Worm (Caenorhabditis elegans) whole organism, young adult: ENCODE results near the gene smg-9.

Experiments
- B0019.2 ChIP-seq: fragments of 200-800 bp; sonication (Bioruptor generic); conservative IDR thresholded peaks from 2 replicates; pipeline ENCODE4 v1.3.6; 2022; ENCODE audit warnings: missing genetic modification reagents, missing genetic modification characterization, missing compliant biosample characterization
- B0336.3 ChIP-seq: fragments of 200-800 bp; sonication (Bioruptor generic); IDR thresholded peaks from 2 replicates; pipeline ENCODE4 v1.3.6; 2022; ENCODE audit warnings: missing genetic modification characterization, missing compliant biosample characterization
- D2030.7 ChIP-seq: fragments of 200-800 bp; sonication (Bioruptor generic); IDR thresholded peaks from 2 replicates; pipeline ENCODE4 v1.3.6; 2022; ENCODE audit warnings: missing genetic modification reagents, missing genetic modification characterization, missing compliant biosample characterization
- F33H1.4 ChIP-seq: fragments of 200-800 bp; sonication (Bioruptor generic); IDR thresholded peaks from 2 replicates; pipeline ENCODE4 v1.3.6; 2022; ENCODE audit warnings: missing genetic modification reagents, missing genetic modification characterization, missing compliant biosample characterization
- F55B11.4 ChIP-seq: sonication (generic microtip); optimal IDR thresholded peaks from 2 replicates; lab custom pipeline; 2016; ENCODE audit warnings: missing compliant biosample characterization, missing genetic modification characterization, borderline replicate concordance; ENCODE audit not compliant: insufficient read depth
- F57C9.4 ChIP-seq: sonication (generic microtip); optimal IDR thresholded peaks from 2 replicates; lab custom pipeline; 2017; ENCODE audit warnings: mild to moderate bottlenecking, missing genetic modification characterization, missing compliant biosample characterization
- K11D2.4 ChIP-seq: fragments of 200-800 bp; sonication (Bioruptor generic); IDR thresholded peaks from 2 replicates; pipeline ENCODE4 v1.3.6; 2022; ENCODE audit warnings: missing genetic modification reagents, missing genetic modification characterization, missing compliant biosample characterization
- ama-1 ChIP-seq, 3 experiments: fragments of 150-350 bp in 1 of 3; sonication (generic microtip) in 2 of 3; optimal IDR thresholded peaks; 2 replicates each; lab custom pipeline; 2014 to 2018; ENCODE audit warnings: missing biosample characterization in 2 of 3, missing genetic modification characterization in 2 of 3, missing genetic modification reagents in 2 of 3
- athp-1 ChIP-seq: sonication (generic microtip); optimal IDR thresholded peaks from 2 replicates; lab custom pipeline; 2017; ENCODE audit warnings: mild to moderate bottlenecking, missing genetic modification characterization, missing compliant biosample characterization
- attf-3 ChIP-seq: fragments of 200-800 bp; sonication (Bioruptor generic); conservative IDR thresholded peaks from 2 replicates; pipeline ENCODE4 v1.3.6; 2022; ENCODE audit warnings: missing genetic modification reagents, missing genetic modification characterization, missing compliant biosample characterization
- attf-6 ChIP-seq: fragments of 200-800 bp; sonication (Bioruptor generic); IDR thresholded peaks from 2 replicates; pipeline ENCODE4 v1.3.6; 2022; ENCODE audit warnings: missing genetic modification reagents, missing genetic modification characterization, missing compliant biosample characterization
- cebp-1 ChIP-seq, 2 experiments: fragments of 200-800 bp in 1 of 2; sonication (Bioruptor generic) in 1 of 2; sonication (generic microtip) in 1 of 2; IDR thresholded peaks in 1 of 2; optimal IDR thresholded peaks in 1 of 2; 2 replicates each; pipeline versions ENCODE4 v1.3.6 to Lab custom; 2017 to 2022; ENCODE audit warnings: missing compliant biosample characterization in 2 of 2, missing genetic modification characterization in 2 of 2, mild to moderate bottlenecking in 1 of 2, missing genetic modification reagents in 1 of 2, moderate library complexity in 1 of 2
- ceh-40 ChIP-seq: fragments of 200-800 bp; sonication (Bioruptor generic); IDR thresholded peaks from 2 replicates; pipeline ENCODE4 v1.3.6; 2022; ENCODE audit warnings: missing genetic modification characterization, missing compliant biosample characterization
- dpl-1 ChIP-seq: fragments of 150-350 bp; optimal IDR thresholded peaks from 2 replicates; lab custom pipeline; 2014; ENCODE audit warnings: missing biosample characterization, missing genetic modification reagents, missing genetic modification characterization
- efl-1 ChIP-seq: fragments of 150-350 bp; optimal IDR thresholded peaks from 2 replicates; lab custom pipeline; 2014; ENCODE audit warnings: missing biosample characterization, missing genetic modification reagents, missing genetic modification characterization
- egl-18 ChIP-seq: fragments of 200-800 bp; sonication (Bioruptor generic); IDR thresholded peaks from 2 replicates; pipeline ENCODE4 v1.3.6; 2022; ENCODE audit warnings: missing genetic modification reagents, missing genetic modification characterization, missing compliant biosample characterization
- ekl-4 ChIP-seq: fragments of 200-800 bp; sonication (Bioruptor generic); IDR thresholded peaks from 2 replicates; pipeline ENCODE4 v1.3.6; 2022; ENCODE audit warnings: missing genetic modification reagents, missing genetic modification characterization, missing compliant biosample characterization
- him-1 ChIP-seq: sonication (generic microtip); optimal IDR thresholded peaks from 2 replicates; lab custom pipeline; 2016; ENCODE audit warnings: missing genotype, missing genetic modification reagents, missing genetic modification characterization, missing compliant biosample characterization
- hmg-1.2 ChIP-seq: fragments of 200-800 bp; sonication (Bioruptor generic); IDR thresholded peaks from 2 replicates; pipeline ENCODE4 v1.3.6; 2022; ENCODE audit warnings: missing genetic modification reagents, missing genetic modification characterization, missing compliant biosample characterization
- hrde-1 ChIP-seq: sonication (generic microtip); optimal IDR thresholded peaks from 2 replicates; lab custom pipeline; 2016; ENCODE audit warnings: missing genetic modification characterization, mild to moderate bottlenecking, missing compliant biosample characterization, moderate library complexity, missing genotype, missing genetic modification reagents, borderline replicate concordance
- let-607 ChIP-seq, 2 experiments: fragments of 200-800 bp in 1 of 2; sonication (Bioruptor generic) in 1 of 2; sonication (generic microtip) in 1 of 2; optimal IDR thresholded peaks; 2 replicates each; lab custom pipeline; 2016 to 2018; ENCODE audit warnings: mild to moderate bottlenecking in 2 of 2, missing compliant biosample characterization in 2 of 2, missing genetic modification characterization in 2 of 2, moderate library complexity in 2 of 2, missing genotype in 1 of 2
- lin-26 ChIP-seq: fragments of 200-800 bp; sonication (Bioruptor generic); IDR thresholded peaks from 2 replicates; pipeline ENCODE4 v1.3.6; 2022; ENCODE audit warnings: missing genetic modification reagents, missing genetic modification characterization, missing compliant biosample characterization
- lin-35 ChIP-seq, 3 experiments: fragments of 150-350 bp in 2 of 3; sonication (generic microtip) in 1 of 3; optimal IDR thresholded peaks; 2 replicates each; lab custom pipeline; 2014 to 2018; ENCODE audit warnings: missing biosample characterization in 3 of 3, missing genetic modification characterization in 3 of 3, missing genetic modification reagents in 3 of 3
- lin-40 ChIP-seq: sonication (generic microtip); optimal IDR thresholded peaks from 2 replicates; lab custom pipeline; 2016; ENCODE audit warnings: missing genetic modification characterization, mild to moderate bottlenecking, missing compliant biosample characterization, missing genotype, missing genetic modification reagents
- lin-54 ChIP-seq: fragments of 200-800 bp; sonication (Bioruptor generic); optimal IDR thresholded peaks from 2 replicates; lab custom pipeline; 2018; ENCODE audit warnings: mild to moderate bottlenecking, missing genetic modification characterization, missing compliant biosample characterization
- madf-3 ChIP-seq: fragments of 200-800 bp; sonication (Bioruptor generic); IDR thresholded peaks from 2 replicates; pipeline ENCODE4 v1.3.6; 2022; ENCODE audit warnings: missing genetic modification reagents, missing genetic modification characterization, missing compliant biosample characterization
- madf-6 ChIP-seq: fragments of 200-800 bp; sonication (Bioruptor generic); IDR thresholded peaks from 2 replicates; pipeline ENCODE4 v1.3.6; 2022; ENCODE audit warnings: missing genetic modification reagents, missing genetic modification characterization, missing compliant biosample characterization
- madf-8 ChIP-seq: fragments of 200-800 bp; sonication (Bioruptor generic); conservative IDR thresholded peaks from 2 replicates; pipeline ENCODE4 v1.3.6; 2022; ENCODE audit warnings: missing genetic modification reagents, missing genetic modification characterization, missing compliant biosample characterization
- mcd-1 ChIP-seq: fragments of 200-800 bp; sonication (Bioruptor generic); IDR thresholded peaks from 2 replicates; pipeline ENCODE4 v1.3.6; 2022; ENCODE audit warnings: missing genetic modification reagents, missing genetic modification characterization, missing compliant biosample characterization
- pbrm-1 ChIP-seq: fragments of 200-800 bp; sonication (Bioruptor generic); IDR thresholded peaks from 2 replicates; pipeline ENCODE4 v1.3.6; 2022; ENCODE audit warnings: missing genetic modification reagents, missing genetic modification characterization, missing compliant biosample characterization
- rcor-1 ChIP-seq: fragments of 200-800 bp; sonication (Bioruptor generic); IDR thresholded peaks from 2 replicates; pipeline ENCODE4 v1.3.6; 2022; ENCODE audit warnings: missing genetic modification reagents, missing genetic modification characterization, missing compliant biosample characterization
- repo-1 ChIP-seq: sonication (generic microtip); optimal IDR thresholded peaks from 2 replicates; lab custom pipeline; 2017; ENCODE audit warnings: mild to moderate bottlenecking, missing genetic modification characterization, missing compliant biosample characterization
- snpc-1.1 ChIP-seq: sonication (generic microtip); optimal IDR thresholded peaks from 2 replicates; lab custom pipeline; 2017; ENCODE audit warnings: missing genetic modification characterization, mild to moderate bottlenecking, missing compliant biosample characterization, antibody characterized with exemption, moderate library complexity, missing genotype, missing genetic modification reagents; ENCODE audit not compliant: insufficient read depth
- snpc-1.3 ChIP-seq: sonication (generic microtip); optimal IDR thresholded peaks from 2 replicates; lab custom pipeline; 2017; ENCODE audit warnings: missing genetic modification characterization, mild to moderate bottlenecking, missing compliant biosample characterization, antibody characterized with exemption, moderate library complexity, missing genotype, missing genetic modification reagents; ENCODE audit not compliant: insufficient read depth
- tbp1 ChIP-seq: fragments of 200-800 bp; sonication (Bioruptor generic); optimal IDR thresholded peaks from 2 replicates; lab custom pipeline; 2018; ENCODE audit warnings: mild to moderate bottlenecking, missing genetic modification characterization, missing compliant biosample characterization
- unc-130 ChIP-seq: sonication (generic microtip); optimal IDR thresholded peaks from 2 replicates; lab custom pipeline; 2016; ENCODE audit warnings: missing genetic modification reagents, missing genetic modification characterization, missing compliant biosample characterization
- unc-62 ChIP-seq: fragments of 150-350 bp; optimal IDR thresholded peaks from 2 replicates; lab custom pipeline; 2014; ENCODE audit warnings: missing biosample characterization, missing genetic modification reagents, missing genetic modification characterization
- xnd-1 ChIP-seq: sonication (generic microtip); optimal IDR thresholded peaks from 2 replicates; lab custom pipeline; 2016; ENCODE audit warnings: missing genotype, missing genetic modification reagents, missing genetic modification characterization, missing compliant biosample characterization
- zfh-2 ChIP-seq: fragments of 200-800 bp; sonication (Bioruptor generic); conservative IDR thresholded peaks from 2 replicates; pipeline ENCODE4 v1.3.6; 2022; ENCODE audit warnings: missing genetic modification reagents, missing genetic modification characterization, missing compliant biosample characterization
- ztf-18 ChIP-seq: sonication (generic microtip); optimal IDR thresholded peaks from 2 replicates; lab custom pipeline; 2016; ENCODE audit warnings: missing genotype, mild to moderate bottlenecking, missing genetic modification characterization, missing compliant biosample characterization
- ztf-6 ChIP-seq: fragments of 200-800 bp; sonication (Bioruptor generic); IDR thresholded peaks from 2 replicates; pipeline ENCODE4 v1.3.6; 2022; ENCODE audit warnings: missing genetic modification reagents, missing genetic modification characterization, missing compliant biosample characterization

The smg-9 gene

ce11 chrII:14801086-14801531 is 48.5 kb upstream of the smg-9 start (continued):
- TF ChIP-seq cebp-1 (GFP tag; IDR thresholded peaks at IDR 0.05; lab: Robert Waterston, UW) (peak; percentile 68), cebp-1 (tag; optimal IDR thresholded peaks at IDR 0.05; lab: Kevin White, UChicago) (peak; percentile 85), xnd-1 (peak; percentile 91), B0019.2 (GFP tag; lab: Robert Waterston, UW) (no peak), attf-3 (GFP tag; lab: Robert Waterston, UW) (no peak), dpl-1 (GFP tag; lab: Kevin White, UChicago) (no peak), egl-18 (GFP tag; lab: Robert Waterston, UW) (peak; percentile 70; the same call in 1 of the 2 replicates), lin-40 (tag; lab: Kevin White, UChicago) (peak; percentile 69), repo-1 (tag; lab: Kevin White, UChicago) (no peak), ztf-6 (no peak), madf-3 (0 out of 2 replicates have a peak, but pooled peaks have one; percentile 20)

DNA sequence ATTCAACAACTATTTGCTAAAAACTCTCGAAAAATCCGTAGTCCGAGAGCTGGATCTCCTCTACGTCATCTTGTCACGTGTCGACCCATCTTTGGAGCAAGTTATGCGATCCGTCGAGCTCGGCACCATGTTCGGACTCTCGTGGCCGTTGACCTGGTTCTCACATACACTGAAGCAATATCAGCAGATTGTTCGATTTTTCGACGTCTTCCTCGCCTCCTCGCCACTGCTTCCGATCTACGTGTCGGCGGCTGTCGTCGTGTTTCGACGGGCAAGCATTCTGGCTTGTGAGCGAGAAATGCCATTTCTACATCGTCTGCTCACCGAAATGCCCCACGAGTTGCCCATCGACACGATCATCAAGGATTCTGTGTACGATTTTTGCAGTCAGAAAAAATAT is 46.7 kb upstream of the smg-9 start:
- TF ChIP-seq F57C9.4 (tag; lab: Kevin White, UChicago): no peak
- TF ChIP-seq madf-6 (GFP tag; lab: Robert Waterston, UW): 0 out of 2 replicates have a peak, but pooled peaks have one; percentile 16
- no peak for TF ChIP-seq F55B11.4 (tag; lab: Kevin White, UChicago)
- TF ChIP-seq unc-62 (GFP tag; lab: Kevin White, UChicago): no peak
- peak; percentile 56 for TF ChIP-seq zfh-2 (GFP tag; lab: Robert Waterston, UW)

DNA sequence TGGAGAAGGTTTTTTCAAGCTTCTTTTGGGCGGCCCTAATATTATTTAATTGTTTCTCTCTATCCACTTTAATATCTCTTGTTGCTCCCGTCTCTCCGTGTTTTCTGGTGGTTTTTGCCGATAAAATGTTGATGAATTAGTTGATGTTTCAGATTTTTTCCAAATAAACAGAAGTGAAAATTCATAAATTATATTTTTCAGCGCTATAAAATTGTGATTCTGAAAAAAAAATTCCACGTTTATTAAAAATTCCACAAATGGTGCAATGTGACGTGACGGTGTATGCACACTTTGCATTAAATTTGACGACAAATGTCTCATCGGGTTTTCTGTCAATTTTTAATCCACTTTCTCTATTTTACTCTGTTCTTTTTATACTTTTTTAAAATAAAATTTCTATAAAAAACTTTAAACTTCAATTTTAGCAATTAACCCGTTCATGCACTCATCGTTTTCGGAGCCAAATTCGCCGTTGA is 45.4 kb upstream of the smg-9 start, which contains the start of gene tbc-20:
Gene tbc-20 (plus strand): TSS at position 426 of the 476 bp plus-strand sequence.
- TF ChIP-seq D2030.7 (peak; percentile 62), K11D2.4 (GFP tag; lab: Robert Waterston, UW) (no peak), attf-6 (GFP tag; lab: Robert Waterston, UW) (0 out of 2 replicates have a peak, but pooled peaks have one; percentile 19), lin-40 (tag; lab: Kevin White, UChicago) (peak; percentile 6), mcd-1 (GFP tag; lab: Robert Waterston, UW) (peak; percentile 31; the same call in 1 of the 2 replicates), ekl-4 (peak; percentile 57; the same call in 1 of the 2 replicates), athp-1 (tag; lab: Kevin White, UChicago) (peak; percentile 19), ama-1 (optimal IDR thresholded peaks at IDR 0.05; lab: Kevin White, UChicago) (no peak), ama-1 (GFP tag; optimal IDR thresholded peaks at IDR 0.05; lab: Kevin White, UChicago) (peak in 1 of 2 experiments; percentile 9), xnd-1 (peak; percentile 56), hrde-1 (tag; lab: Kevin White, UChicago) (peak; percentile 38), madf-8 (peak; percentile 74), attf-3 (GFP tag; lab: Robert Waterston, UW) (peak; percentile 41; the same call in 1 of the 2 replicates), F55B11.4 (tag; lab: Kevin White, UChicago) (no peak), lin-54 (GFP tag; lab: Kevin White, UChicago) (peak; percentile 29), B0336.3 (GFP tag; lab: Robert Waterston, UW) (0 out of 2 replicates have a peak, but pooled peaks have one; percentile 18), lin-26 (GFP tag; lab: Robert Waterston, UW) (no peak), F33H1.4 (GFP tag; lab: Robert Waterston, UW) (peak; percentile 56), let-607 (tag; optimal IDR thresholded peaks at IDR 0.05; lab: Kevin White, UChicago) (peak in 1 of 2 experiments; percentile 32), efl-1 (GFP tag; lab: Kevin White, UChicago) (peak; percentile 40), him-1 (tag; lab: Kevin White, UChicago) (peak; percentile 34), rcor-1 (no peak), hmg-1.2 (GFP tag; lab: Robert Waterston, UW) (peak; percentile 38), snpc-1.1 (peak; percentile 74), tbp1 (GFP tag; lab: Kevin White, UChicago) (peak; percentile 26), ceh-40 (GFP tag; lab: Robert Waterston, UW) (no peak), madf-6 (GFP tag; lab: Robert Waterston, UW) (peak; percentile 76), snpc-1.3 (tag; lab: Kevin White, UChicago) (peak; percentile 59), pbrm-1 (GFP tag; lab: Robert Waterston, UW) (no peak), ztf-18 (tag; lab: Kevin White, UChicago) (no peak), unc-130 (peak; percentile 12), lin-35 (GFP tag; optimal IDR thresholded peaks at IDR 0.05; lab: Kevin White, UChicago) (peak in 1 of 3 experiments; percentile 28)
